Worm (Caenorhabditis elegans) whole organism, late embryonic: Measurements from ENCODE around the gene pdi-1.

Experiments
- C08G9.2 ChIP-seq: sonication (generic microtip); optimal IDR thresholded peaks from 2 replicates; lab custom pipeline; 2016; ENCODE audit warnings: mild to moderate bottlenecking, missing genetic modification characterization, moderate library complexity, missing compliant biosample characterization
- F13H6.1 ChIP-seq: sonication (generic microtip); optimal IDR thresholded peaks from 2 replicates; lab custom pipeline; 2016; ENCODE audit warnings: missing genetic modification characterization, missing compliant biosample characterization
- K02D7.2 ChIP-seq: sonication (generic microtip); optimal IDR thresholded peaks from 2 replicates; lab custom pipeline; 2017; ENCODE audit warnings: mild to moderate bottlenecking, missing genetic modification characterization, missing compliant biosample characterization
- K09A11.1 ChIP-seq: sonication (generic microtip); optimal IDR thresholded peaks from 2 replicates; lab custom pipeline; 2017; ENCODE audit warnings: antibody characterized with exemption, mild to moderate bottlenecking, missing genetic modification characterization, missing compliant biosample characterization; ENCODE audit not compliant: insufficient read depth
- Y22D7AL.16 ChIP-seq: sonication (generic microtip); optimal IDR thresholded peaks from 2 replicates; lab custom pipeline; 2016; ENCODE audit warnings: missing genetic modification characterization, missing compliant biosample characterization
- ama-1 ChIP-seq: fragments of 150-350 bp; optimal IDR thresholded peaks from 2 replicates; lab custom pipeline; 2014
- ceh-2 ChIP-seq: sonication (generic microtip); optimal IDR thresholded peaks from 2 replicates; lab custom pipeline; 2016; ENCODE audit warnings: missing genotype, missing genetic modification characterization, missing compliant biosample characterization
- ceh-22 ChIP-seq: sonication (generic microtip); optimal IDR thresholded peaks from 2 replicates; lab custom pipeline; 2017; ENCODE audit warnings: missing biosample characterization, missing genetic modification characterization
- ceh-24 ChIP-seq: sonication (generic microtip); optimal IDR thresholded peaks from 2 replicates; lab custom pipeline; 2016; ENCODE audit warnings: mild to moderate bottlenecking, missing genetic modification characterization, missing compliant biosample characterization
- ceh-30 ChIP-seq: fragments of 150-350 bp; optimal IDR thresholded peaks from 2 replicates; lab custom pipeline; 2014; ENCODE audit warnings: missing biosample characterization, missing genetic modification characterization
- ceh-31 ChIP-seq: sonication (generic microtip); optimal IDR thresholded peaks from 2 replicates; lab custom pipeline; 2016; ENCODE audit warnings: missing genetic modification characterization, missing compliant biosample characterization
- ceh-45 ChIP-seq: fragments of 200-800 bp; sonication (Bioruptor generic); IDR thresholded peaks from 2 replicates; pipeline ENCODE4 v1.3.6; 2022; ENCODE audit warnings: missing genetic modification reagents, missing genetic modification characterization, missing compliant biosample characterization
- che-1 ChIP-seq: sonication (generic microtip); optimal IDR thresholded peaks from 2 replicates; lab custom pipeline; 2016; ENCODE audit warnings: mild to moderate bottlenecking, missing genetic modification characterization, missing compliant biosample characterization
- dve-1 ChIP-seq: sonication (generic microtip); optimal IDR thresholded peaks from 2 replicates; lab custom pipeline; 2017; ENCODE audit warnings: antibody characterized with exemption, mild to moderate bottlenecking, missing genetic modification characterization, missing compliant biosample characterization
- elt-2 ChIP-seq: sonication (generic microtip); optimal IDR thresholded peaks from 2 replicates; lab custom pipeline; 2016; ENCODE audit warnings: missing genetic modification reagents, missing genetic modification characterization, missing compliant biosample characterization
- ets-4 ChIP-seq: sonication (generic microtip); optimal IDR thresholded peaks from 2 replicates; lab custom pipeline; 2016; ENCODE audit warnings: missing genetic modification characterization, missing compliant biosample characterization
- eyg-1 ChIP-seq: sonication (generic microtip); optimal IDR thresholded peaks from 2 replicates; lab custom pipeline; 2016; ENCODE audit warnings: missing genotype, missing genetic modification characterization, missing compliant biosample characterization
- fax-1 ChIP-seq: sonication (generic microtip); optimal IDR thresholded peaks from 2 replicates; lab custom pipeline; 2016; ENCODE audit warnings: missing genotype, missing genetic modification characterization, missing compliant biosample characterization
- gmeb-2 ChIP-seq: sonication (generic microtip); optimal IDR thresholded peaks from 2 replicates; lab custom pipeline; 2016; ENCODE audit warnings: missing genetic modification characterization, inconsistent platforms, missing compliant biosample characterization
- hlh-30 ChIP-seq: sonication (generic microtip); optimal IDR thresholded peaks from 2 replicates; lab custom pipeline; 2017; ENCODE audit warnings: antibody characterized with exemption, missing genetic modification characterization, missing compliant biosample characterization; ENCODE audit not compliant: insufficient read depth
- hlh-8 ChIP-seq: sonication (generic microtip); optimal IDR thresholded peaks from 2 replicates; lab custom pipeline; 2016; ENCODE audit warnings: missing genotype, missing genetic modification characterization, missing compliant biosample characterization
- lim-6 ChIP-seq: sonication (generic microtip); optimal IDR thresholded peaks from 2 replicates; lab custom pipeline; 2016; ENCODE audit warnings: missing genetic modification characterization, missing compliant biosample characterization
- madf-2 ChIP-seq: sonication (generic microtip); optimal IDR thresholded peaks from 2 replicates; lab custom pipeline; 2017; ENCODE audit warnings: missing genetic modification characterization, missing compliant biosample characterization
- mec-3 ChIP-seq: sonication (generic microtip); optimal IDR thresholded peaks from 2 replicates; lab custom pipeline; 2016; ENCODE audit warnings: borderline replicate concordance, missing genetic modification characterization, missing compliant biosample characterization
- pag-3 ChIP-seq: sonication (generic microtip); optimal IDR thresholded peaks from 2 replicates; lab custom pipeline; 2016; ENCODE audit warnings: missing compliant biosample characterization, missing genetic modification characterization, borderline replicate concordance
- pha-2 ChIP-seq: sonication (generic microtip); optimal IDR thresholded peaks from 2 replicates; lab custom pipeline; 2017; ENCODE audit warnings: mild to moderate bottlenecking, missing genetic modification characterization, missing compliant biosample characterization
- pqm-1 ChIP-seq: sonication (generic microtip); optimal IDR thresholded peaks from 2 replicates; lab custom pipeline; 2016; ENCODE audit warnings: missing genetic modification characterization, missing compliant biosample characterization
- syd-9 ChIP-seq: sonication (generic microtip); optimal IDR thresholded peaks from 2 replicates; lab custom pipeline; 2016; ENCODE audit warnings: mild to moderate bottlenecking, missing genetic modification characterization, moderate library complexity, missing compliant biosample characterization
- tbx-2 ChIP-seq: sonication (generic microtip); optimal IDR thresholded peaks from 2 replicates; lab custom pipeline; 2016; ENCODE audit warnings: missing genetic modification characterization, missing compliant biosample characterization
- tbx-7 ChIP-seq: sonication (generic microtip); optimal IDR thresholded peaks from 2 replicates; lab custom pipeline; 2016; ENCODE audit warnings: missing genotype, missing genetic modification characterization, missing compliant biosample characterization
- ttx-3 ChIP-seq: sonication (generic microtip); optimal IDR thresholded peaks from 2 replicates; lab custom pipeline; 2016; ENCODE audit warnings: missing genetic modification reagents, missing genetic modification characterization, missing compliant biosample characterization
- unc-42 ChIP-seq: sonication (generic microtip); optimal IDR thresholded peaks from 2 replicates; lab custom pipeline; 2016; ENCODE audit warnings: missing genotype, missing genetic modification characterization, missing compliant biosample characterization
- unc-55 ChIP-seq: sonication (generic microtip); optimal IDR thresholded peaks from 2 replicates; lab custom pipeline; 2017; ENCODE audit warnings: missing biosample characterization, missing genetic modification reagents, missing genetic modification characterization
- unc-86 ChIP-seq: sonication (generic microtip); optimal IDR thresholded peaks from 2 replicates; lab custom pipeline; 2016; ENCODE audit warnings: missing genetic modification characterization, missing compliant biosample characterization

pdi-1 gene

ce11 chrIII:3736302-3736701 is 35.0 kb upstream of the pdi-1 start, which contains the start of gene F34D10.4:
Gene F34D10.4 (plus strand): TSS chrIII:3736602.
- TF ChIP-seq ceh-24 (tag; lab: Kevin White, UChicago) (no peak), elt-2 (tag; lab: Kevin White, UChicago) (no peak), pag-3 (tag; lab: Kevin White, UChicago) (no peak), unc-55 (GFP tag; lab: Kevin White, UChicago) (no peak), ceh-22 (tag; lab: Kevin White, UChicago) (no peak), syd-9 (tag; lab: Kevin White, UChicago) (no peak), K02D7.2 (tag; lab: Kevin White, UChicago) (no peak), ttx-3 (tag; lab: Kevin White, UChicago) (no peak), madf-2 (tag; lab: Kevin White, UChicago) (no peak)

- peak; percentile 6 for TF ChIP-seq ceh-31
- TF ChIP-seq hlh-30 (tag; lab: Kevin White, UChicago) = peak; percentile 69
- no peak for TF ChIP-seq hlh-8
Observed at ce11 chrIII:3735509-3736255, 34.4 kb upstream of the pdi-1 start.

- TF ChIP-seq unc-42 (tag; lab: Kevin White, UChicago) (no peak), mec-3 (tag; lab: Kevin White, UChicago) (no peak), hlh-8 (no peak), gmeb-2 (no peak), ceh-22 (tag; lab: Kevin White, UChicago) (no peak), eyg-1 (tag; lab: Kevin White, UChicago) (no peak), dve-1 (tag; lab: Kevin White, UChicago) (no peak), Y22D7AL.16 (tag; lab: Kevin White, UChicago) (no peak), ceh-45 (no peak), unc-55 (GFP tag; lab: Kevin White, UChicago) (no peak), tbx-2 (tag; lab: Kevin White, UChicago) (no peak), che-1 (tag; lab: Kevin White, UChicago) (no peak), K09A11.1 (tag; lab: Kevin White, UChicago) (no peak), elt-2 (tag; lab: Kevin White, UChicago) (no peak), pqm-1 (tag; lab: Kevin White, UChicago) (no peak), pha-2 (tag; lab: Kevin White, UChicago) (no peak), syd-9 (tag; lab: Kevin White, UChicago) (no peak)
Observed at ce11 chrIII:3734990-3735389, 33.7 kb upstream of the pdi-1 start, which contains the start of gene evl-18. Gene evl-18 (minus strand): TSS chrIII:3735039.

- TF ChIP-seq C08G9.2 (tag; lab: Kevin White, UChicago) (no peak), unc-42 (tag; lab: Kevin White, UChicago) (peak; percentile 1), F13H6.1 (tag; lab: Kevin White, UChicago) (no peak)
Observed at ce11 chrIII:3734007-3734406, 32.7 kb upstream of the pdi-1 start, which contains the start of gene F34D10.3. Gene F34D10.3 (plus strand): TSS chrIII:3734255.

- no peak for TF ChIP-seq mec-3 (tag; lab: Kevin White, UChicago)
Observed at ce11 chrIII:3730475-3730874, 29.2 kb upstream of the pdi-1 start, which contains the start of gene F34D10.8. Gene F34D10.8 (plus strand): TSS chrIII:3730775.

DNA sequence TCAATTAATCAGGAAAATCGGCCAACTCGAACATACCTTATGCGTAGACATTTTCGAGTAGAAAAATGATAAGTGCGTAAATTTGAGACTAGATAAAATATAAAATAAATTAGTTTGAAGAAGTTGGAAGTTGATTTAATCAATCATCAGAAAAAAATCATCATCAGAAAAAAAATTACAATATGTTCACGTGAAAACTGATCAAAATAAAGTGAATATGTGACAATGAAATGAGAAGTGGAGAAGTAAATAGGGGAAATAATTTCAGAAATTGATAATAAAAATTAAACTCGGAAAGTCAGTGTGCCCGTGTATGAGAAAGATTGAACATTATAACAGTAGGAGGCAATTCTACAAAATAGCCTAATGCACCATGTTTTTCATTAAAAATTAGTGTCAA is 28.3 kb upstream of the pdi-1 start, which contains the start of gene F34D10.9:
F34D10.9 (minus strand) TSS at position 101 of the 400 bp plus-strand sequence.
- TF ChIP-seq K02D7.2 (tag; lab: Kevin White, UChicago) (no peak), pqm-1 (tag; lab: Kevin White, UChicago) (no peak), tbx-2 (tag; lab: Kevin White, UChicago) (no peak), fax-1 (tag; lab: Kevin White, UChicago) (no peak), unc-86 (tag; lab: Kevin White, UChicago) (no peak), che-1 (tag; lab: Kevin White, UChicago) (no peak), ceh-2 (tag; lab: Kevin White, UChicago) (no peak), ceh-22 (tag; lab: Kevin White, UChicago) (no peak), lim-6 (tag; lab: Kevin White, UChicago) (no peak), tbx-7 (tag; lab: Kevin White, UChicago) (no peak), ceh-30 (tag; lab: Kevin White, UChicago) (no peak), ets-4 (tag; lab: Kevin White, UChicago) (no peak), hlh-8 (no peak), ama-1 (lab: Kevin White, UChicago) (no peak)
